Worm (Caenorhabditis elegans) whole organism, young adult: ENCODE results near the gene F07C3.9.
A peak's percentile ranks its signal among the peaks of the same experiment; 100 is the strongest.

Experiments used
- B0019.2 ChIP-seq: fragments of 200-800 bp; sonication (Bioruptor generic); conservative IDR thresholded peaks from 2 replicates; pipeline ENCODE4 v1.3.6; 2022; ENCODE audit warnings: missing genetic modification reagents, missing genetic modification characterization, missing compliant biosample characterization
- D2030.7 ChIP-seq: fragments of 200-800 bp; sonication (Bioruptor generic); IDR thresholded peaks from 2 replicates; pipeline ENCODE4 v1.3.6; 2022; ENCODE audit warnings: missing genetic modification reagents, missing genetic modification characterization, missing compliant biosample characterization
- F57C9.4 ChIP-seq: sonication (generic microtip); optimal IDR thresholded peaks from 2 replicates; lab custom pipeline; 2017; ENCODE audit warnings: mild to moderate bottlenecking, missing genetic modification characterization, missing compliant biosample characterization
- K11D2.4 ChIP-seq: fragments of 200-800 bp; sonication (Bioruptor generic); IDR thresholded peaks from 2 replicates; pipeline ENCODE4 v1.3.6; 2022; ENCODE audit warnings: missing genetic modification reagents, missing genetic modification characterization, missing compliant biosample characterization
- Y53G8AR.9 ChIP-seq: fragments of 200-800 bp; sonication (Bioruptor generic); conservative IDR thresholded peaks from 2 replicates; pipeline ENCODE4 v1.3.6; 2022; ENCODE audit warnings: missing genetic modification reagents, missing genetic modification characterization, missing compliant biosample characterization
- Y67H2A.10 ChIP-seq: fragments of 200-800 bp; sonication (Bioruptor generic); conservative IDR thresholded peaks from 2 replicates; pipeline ENCODE4 v1.3.6; 2022; ENCODE audit warnings: missing genetic modification reagents, missing genetic modification characterization, missing compliant biosample characterization
- Y95B8A.8 ChIP-seq: fragments of 200-800 bp; sonication (Bioruptor generic); IDR thresholded peaks from 2 replicates; pipeline ENCODE4 v1.3.6; 2022; ENCODE audit warnings: missing genetic modification reagents, missing genetic modification characterization, missing compliant biosample characterization
- ZK185.1 ChIP-seq: sonication (generic microtip); optimal IDR thresholded peaks from 2 replicates; lab custom pipeline; 2016; ENCODE audit warnings: mild to moderate bottlenecking, missing genetic modification characterization, missing compliant biosample characterization; ENCODE audit not compliant: poor library complexity, severe bottlenecking
- akir-1 ChIP-seq: fragments of 200-800 bp; sonication (Bioruptor generic); optimal IDR thresholded peaks from 2 replicates; lab custom pipeline; 2018; ENCODE audit warnings: mild to moderate bottlenecking, missing genetic modification characterization, moderate library complexity, missing compliant biosample characterization
- ama-1 ChIP-seq, 3 experiments: fragments of 150-350 bp in 1 of 3; sonication (generic microtip) in 2 of 3; optimal IDR thresholded peaks; 2 replicates each; lab custom pipeline; 2014 to 2018; ENCODE audit warnings: missing biosample characterization in 2 of 3, missing genetic modification characterization in 2 of 3, missing genetic modification reagents in 2 of 3
- atf-7 ChIP-seq: sonication (generic microtip); optimal IDR thresholded peaks from 2 replicates; lab custom pipeline; 2017; ENCODE audit warnings: mild to moderate bottlenecking, missing genetic modification characterization, missing compliant biosample characterization
- attf-6 ChIP-seq: fragments of 200-800 bp; sonication (Bioruptor generic); IDR thresholded peaks from 2 replicates; pipeline ENCODE4 v1.3.6; 2022; ENCODE audit warnings: missing genetic modification reagents, missing genetic modification characterization, missing compliant biosample characterization
- ccch-3 ChIP-seq: fragments of 200-800 bp; sonication (Bioruptor generic); optimal IDR thresholded peaks from 2 replicates; lab custom pipeline; 2018; ENCODE audit warnings: mild to moderate bottlenecking, missing genetic modification characterization, missing compliant biosample characterization
- cebp-1 ChIP-seq, 2 experiments: fragments of 200-800 bp in 1 of 2; sonication (Bioruptor generic) in 1 of 2; sonication (generic microtip) in 1 of 2; IDR thresholded peaks in 1 of 2; optimal IDR thresholded peaks in 1 of 2; 2 replicates each; pipeline versions ENCODE4 v1.3.6 to Lab custom; 2017 to 2022; ENCODE audit warnings: missing compliant biosample characterization in 2 of 2, missing genetic modification characterization in 2 of 2, mild to moderate bottlenecking in 1 of 2, missing genetic modification reagents in 1 of 2, moderate library complexity in 1 of 2
- ceh-58 ChIP-seq: fragments of 200-800 bp; sonication (Bioruptor generic); IDR thresholded peaks from 2 replicates; pipeline ENCODE4 v1.3.6; 2022; ENCODE audit warnings: missing genetic modification characterization, missing compliant biosample characterization
- egl-18 ChIP-seq: fragments of 200-800 bp; sonication (Bioruptor generic); IDR thresholded peaks from 2 replicates; pipeline ENCODE4 v1.3.6; 2022; ENCODE audit warnings: missing genetic modification reagents, missing genetic modification characterization, missing compliant biosample characterization
- egrh-3 ChIP-seq: fragments of 200-800 bp; sonication (Bioruptor generic); IDR thresholded peaks from 2 replicates; pipeline ENCODE4 v1.3.6; 2022; ENCODE audit warnings: missing genetic modification reagents, missing genetic modification characterization, missing compliant biosample characterization
- hlh-12 ChIP-seq: sonication (generic microtip); optimal IDR thresholded peaks from 2 replicates; lab custom pipeline; 2016; ENCODE audit warnings: missing genetic modification characterization, missing compliant biosample characterization
- hlh-26 ChIP-seq: fragments of 200-800 bp; sonication (Bioruptor generic); conservative IDR thresholded peaks from 2 replicates; pipeline ENCODE4 v1.3.6; 2022; ENCODE audit warnings: missing genetic modification reagents, missing genetic modification characterization, missing compliant biosample characterization
- lag-1 ChIP-seq: fragments of 200-800 bp; sonication (Bioruptor generic); IDR thresholded peaks from 2 replicates; pipeline ENCODE4 v1.3.6; 2022; ENCODE audit warnings: missing genetic modification reagents, missing genetic modification characterization, missing compliant biosample characterization
- let-607 ChIP-seq, 2 experiments: fragments of 200-800 bp in 1 of 2; sonication (Bioruptor generic) in 1 of 2; sonication (generic microtip) in 1 of 2; optimal IDR thresholded peaks; 2 replicates each; lab custom pipeline; 2016 to 2018; ENCODE audit warnings: mild to moderate bottlenecking in 2 of 2, missing compliant biosample characterization in 2 of 2, missing genetic modification characterization in 2 of 2, moderate library complexity in 2 of 2, missing genotype in 1 of 2
- lin-35 ChIP-seq, 3 experiments: fragments of 150-350 bp in 2 of 3; sonication (generic microtip) in 1 of 3; optimal IDR thresholded peaks; 2 replicates each; lab custom pipeline; 2014 to 2018; ENCODE audit warnings: missing biosample characterization in 3 of 3, missing genetic modification characterization in 3 of 3, missing genetic modification reagents in 3 of 3
- madf-10 ChIP-seq: sonication (generic microtip); optimal IDR thresholded peaks from 2 replicates; lab custom pipeline; 2016; ENCODE audit warnings: mild to moderate bottlenecking, missing genetic modification characterization, missing compliant biosample characterization
- mcd-1 ChIP-seq: fragments of 200-800 bp; sonication (Bioruptor generic); IDR thresholded peaks from 2 replicates; pipeline ENCODE4 v1.3.6; 2022; ENCODE audit warnings: missing genetic modification reagents, missing genetic modification characterization, missing compliant biosample characterization
- mes-4 ChIP-seq: sonication (generic microtip); optimal IDR thresholded peaks from 2 replicates; lab custom pipeline; 2016; ENCODE audit warnings: missing genotype, missing genetic modification characterization, missing compliant biosample characterization
- mxl-1 ChIP-seq: sonication (generic microtip); optimal IDR thresholded peaks from 2 replicates; lab custom pipeline; 2016; ENCODE audit warnings: missing genetic modification characterization, missing compliant biosample characterization
- nfya-1 ChIP-seq: sonication (generic microtip); optimal IDR thresholded peaks from 2 replicates; lab custom pipeline; 2017; ENCODE audit warnings: antibody characterized with exemption, missing compliant biosample characterization, missing genetic modification characterization, borderline replicate concordance; ENCODE audit not compliant: insufficient read depth
- nfya-2 ChIP-seq: fragments of 200-800 bp; sonication (Bioruptor generic); IDR thresholded peaks from 2 replicates; pipeline ENCODE4 v1.3.6; 2022; ENCODE audit warnings: missing genetic modification reagents, missing genetic modification characterization, missing compliant biosample characterization
- nhr-80 ChIP-seq: sonication (generic microtip); optimal IDR thresholded peaks from 2 replicates; lab custom pipeline; 2016; ENCODE audit warnings: missing genetic modification characterization, missing compliant biosample characterization
- nhr-90 ChIP-seq: sonication (generic microtip); optimal IDR thresholded peaks from 2 replicates; lab custom pipeline; 2016; ENCODE audit warnings: missing genotype, mild to moderate bottlenecking, missing genetic modification characterization, missing compliant biosample characterization
- pbrm-1 ChIP-seq: fragments of 200-800 bp; sonication (Bioruptor generic); IDR thresholded peaks from 2 replicates; pipeline ENCODE4 v1.3.6; 2022; ENCODE audit warnings: missing genetic modification reagents, missing genetic modification characterization, missing compliant biosample characterization
- repo-1 ChIP-seq: sonication (generic microtip); optimal IDR thresholded peaks from 2 replicates; lab custom pipeline; 2017; ENCODE audit warnings: mild to moderate bottlenecking, missing genetic modification characterization, missing compliant biosample characterization
- snpc-4 ChIP-seq, 5 experiments: fragments of 150-350 bp in 1 of 5; sonication (generic microtip) in 4 of 5; optimal IDR thresholded peaks; 2 replicates each; lab custom pipeline; 2014 to 2018; ENCODE audit warnings: missing genetic modification characterization in 5 of 5, missing biosample characterization in 3 of 5, antibody characterized with exemption in 2 of 5, mild to moderate bottlenecking in 2 of 5, missing compliant biosample characterization in 2 of 5, missing genotype in 2 of 5, moderate library complexity in 2 of 5, missing genetic modification reagents in 1 of 5

Gene F07C3.9

ce11 chrV:9254012-9254696, at the start of gene F07C3.9:
Gene F07C3.9 (minus strand): TSS chrV:9254646.
- TF ChIP-seq nhr-80 (tag; lab: Kevin White, UChicago) = peak; percentile 79
- TF ChIP-seq Y67H2A.10 (GFP tag; lab: Robert Waterston, UW) = no peak

- TF ChIP-seq hlh-26 (no peak), D2030.7 (no peak), nfya-1 (tag; lab: Kevin White, UChicago) (no peak), lin-35 (GFP tag; optimal IDR thresholded peaks at IDR 0.05; lab: Kevin White, UChicago) (no peak), egl-18 (GFP tag; lab: Robert Waterston, UW) (no peak), ama-1 (optimal IDR thresholded peaks at IDR 0.05; lab: Kevin White, UChicago) (no peak), ama-1 (GFP tag; optimal IDR thresholded peaks at IDR 0.05; lab: Kevin White, UChicago) (no peak), K11D2.4 (GFP tag; lab: Robert Waterston, UW) (no peak), lag-1 (GFP tag; lab: Robert Waterston, UW) (no peak), egrh-3 (GFP tag; lab: Robert Waterston, UW) (no peak), mes-4 (tag; lab: Kevin White, UChicago) (no peak), nhr-80 (tag; lab: Kevin White, UChicago) (no peak), pbrm-1 (GFP tag; lab: Robert Waterston, UW) (no peak), F57C9.4 (tag; lab: Kevin White, UChicago) (no peak), hlh-12 (tag; lab: Kevin White, UChicago) (no peak), ccch-3 (no peak), nfya-2 (no peak), akir-1 (no peak), Y53G8AR.9 (GFP tag; lab: Robert Waterston, UW) (no peak), ceh-58 (GFP tag; lab: Robert Waterston, UW) (no peak)
Observed at ce11 chrV:9303026-9303425, 48.6 kb upstream of the F07C3.9 start, which contains the start of gene nhr-39. Gene nhr-39 (plus strand): TSS chrV:9303326.

- TF ChIP-seq hlh-12 (tag; lab: Kevin White, UChicago) (no peak), Y95B8A.8 (GFP tag; lab: Robert Waterston, UW) (no peak), repo-1 (tag; lab: Kevin White, UChicago) (no peak), atf-7 (tag; lab: Kevin White, UChicago) (no peak), let-607 (tag; optimal IDR thresholded peaks at IDR 0.05; lab: Kevin White, UChicago) (no peak), B0019.2 (GFP tag; lab: Robert Waterston, UW) (no peak), mcd-1 (GFP tag; lab: Robert Waterston, UW) (no peak), ZK185.1 (tag; lab: Kevin White, UChicago) (no peak), nhr-90 (tag; lab: Kevin White, UChicago) (no peak), attf-6 (no peak), snpc-4 (GFP tag; optimal IDR thresholded peaks at IDR 0.05; lab: Kevin White, UChicago) (no peak), snpc-4 (tag; optimal IDR thresholded peaks at IDR 0.05; lab: Kevin White, UChicago) (no peak), cebp-1 (GFP tag; IDR thresholded peaks at IDR 0.05; lab: Robert Waterston, UW) (no peak), cebp-1 (tag; optimal IDR thresholded peaks at IDR 0.05; lab: Kevin White, UChicago) (no peak), madf-10 (tag; lab: Kevin White, UChicago) (no peak), mxl-1 (no peak)
- TF ChIP-seq, all 124 proteins: peak for 0
Observed at ce11 chrV:9297332-9297731, 42.9 kb upstream of the F07C3.9 start, which contains the start of gene F44A2.5. Gene F44A2.5 (plus strand): TSS chrV:9297632.
